Worm (Caenorhabditis elegans): ENCODE results near the gene F58F12.12.

The F58F12.12 gene

DNA sequence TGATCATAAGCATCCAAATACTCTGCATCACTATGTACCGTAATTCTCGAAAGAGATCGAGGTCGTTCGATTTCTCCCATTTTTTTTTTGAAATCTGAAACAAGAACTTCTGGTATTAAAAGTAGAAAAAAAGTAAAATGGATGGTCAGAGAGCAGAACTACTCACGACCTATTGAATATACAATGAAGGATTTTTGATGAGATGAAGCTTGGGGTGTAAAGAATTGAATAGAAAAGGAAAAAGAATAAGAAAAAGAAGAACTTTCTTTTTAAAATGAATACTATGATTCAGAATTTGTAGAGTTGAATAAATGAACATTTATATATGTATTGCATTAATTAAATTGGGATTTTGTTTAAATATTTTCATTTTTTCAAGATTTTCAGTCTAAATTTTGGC, 47.1 kb upstream of the F58F12.12 start, which contains the start of gene ttc-39B:
Gene ttc-39B, minus strand, starts transcription at position 101 of the 400 bp plus-strand sequence.
- no peak for TF ChIP-seq nfya-1 (tag; optimal IDR thresholded peaks at IDR 0.05; ENCODE audit: insufficient read depth)
- no peak for TF ChIP-seq jun-1 (tag; optimal IDR thresholded peaks at IDR 0.05)
- no peak for TF ChIP-seq elt-1 (tag; optimal IDR thresholded peaks at IDR 0.05)
- TF ChIP-seq sea-2 (GFP tag; optimal IDR thresholded peaks at IDR 0.05): no peak
- no peak for TF ChIP-seq snpc-4 (tag; optimal IDR thresholded peaks at IDR 0.05)
- no peak for TF ChIP-seq nhr-12 (tag; optimal IDR thresholded peaks at IDR 0.05)
- no peak for TF ChIP-seq nhr-67 (tag; optimal IDR thresholded peaks at IDR 0.05)
- no peak for TF ChIP-seq ceh-28 (tag; optimal IDR thresholded peaks at IDR 0.05)
- TF ChIP-seq lin-15B (tag; optimal IDR thresholded peaks at IDR 0.05): no peak
- TF ChIP-seq ceh-9 (tag; optimal IDR thresholded peaks at IDR 0.05): no peak
- TF ChIP-seq mml-1 (tag; optimal IDR thresholded peaks at IDR 0.05): no peak
- TF ChIP-seq nhr-76 (tag; optimal IDR thresholded peaks at IDR 0.05): no peak
- no peak for TF ChIP-seq unc-62 (GFP tag; optimal IDR thresholded peaks at IDR 0.05)

DNA sequence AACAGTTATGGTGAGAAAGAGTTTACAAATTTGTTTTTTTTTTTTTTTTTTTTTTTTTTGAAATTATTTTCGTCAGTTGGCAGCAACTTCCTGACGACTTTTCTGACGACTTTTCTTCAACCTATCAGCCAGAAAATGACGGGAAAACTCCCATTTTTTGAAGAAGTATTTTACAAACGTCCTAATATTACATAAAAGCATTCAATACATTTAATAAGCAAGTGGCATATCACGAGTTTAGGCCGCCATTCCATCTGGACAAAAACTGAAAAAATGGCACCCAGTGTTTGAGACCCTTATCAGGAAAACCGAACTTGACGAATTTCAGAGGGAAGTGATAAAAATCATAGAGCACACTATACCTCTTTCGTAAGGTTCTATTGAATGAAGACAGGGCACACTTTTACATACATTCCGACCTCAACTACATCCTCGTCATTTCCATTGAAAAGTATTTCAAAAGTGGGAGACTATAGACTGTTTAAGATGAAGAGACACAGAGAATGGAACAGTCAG, 46.2 kb upstream of the F58F12.12 start:
- TF ChIP-seq elt-2 (tag; optimal IDR thresholded peaks at IDR 0.05): peak; percentile 64
- no peak for TF ChIP-seq nhr-43 (tag; optimal IDR thresholded peaks at IDR 0.05; ENCODE audit: poor library complexity, severe bottlenecking)

DNA sequence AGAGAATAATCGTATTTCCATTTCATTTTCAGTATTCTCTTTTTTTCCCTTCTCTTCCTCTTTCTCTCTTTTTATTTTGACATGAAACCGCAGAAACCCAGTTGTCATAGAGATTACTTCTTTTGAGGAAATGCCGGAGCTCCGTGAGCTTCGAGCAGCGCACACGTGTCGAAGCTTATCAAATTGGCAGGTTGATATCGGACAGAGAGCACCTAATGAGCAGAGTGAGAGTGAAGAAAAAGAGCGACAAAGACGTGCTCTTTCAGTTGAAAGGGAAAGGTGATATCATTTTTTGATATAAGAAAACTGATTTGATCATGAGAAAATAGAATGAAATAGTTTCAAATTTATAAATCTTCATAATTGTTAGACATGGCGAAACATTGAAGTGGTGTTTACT, 45.6 kb upstream of the F58F12.12 start, which contains the start of gene C32D5.14:
Gene C32D5.14, plus strand, starts transcription at position 131 of the 400 bp plus-strand sequence.
- TF ChIP-seq pqm-1 (tag; optimal IDR thresholded peaks at IDR 0.05) (peak; percentile 56), R02D3.7 (tag; optimal IDR thresholded peaks at IDR 0.05) (no peak), pha-4 (tag; optimal IDR thresholded peaks at IDR 0.05) (no peak), nhr-23 (tag; optimal IDR thresholded peaks at IDR 0.05) (no peak), snpc-4 (tag; optimal IDR thresholded peaks at IDR 0.05) (no peak), eor-1 (tag; optimal IDR thresholded peaks at IDR 0.05) (no peak), elt-2 (tag; optimal IDR thresholded peaks at IDR 0.05) (peak; percentile 67), nhr-11 (tag; optimal IDR thresholded peaks at IDR 0.05) (peak; percentile 18), zag-1 (tag; optimal IDR thresholded peaks at IDR 0.05) (no peak), ceh-16 (tag; optimal IDR thresholded peaks at IDR 0.05) (no peak), ama-1 (optimal IDR thresholded peaks at IDR 0.05) (no peak), ceh-9 (tag; optimal IDR thresholded peaks at IDR 0.05) (no peak), skn-1 (tag; optimal IDR thresholded peaks at IDR 0.05) (no peak)

DNA sequence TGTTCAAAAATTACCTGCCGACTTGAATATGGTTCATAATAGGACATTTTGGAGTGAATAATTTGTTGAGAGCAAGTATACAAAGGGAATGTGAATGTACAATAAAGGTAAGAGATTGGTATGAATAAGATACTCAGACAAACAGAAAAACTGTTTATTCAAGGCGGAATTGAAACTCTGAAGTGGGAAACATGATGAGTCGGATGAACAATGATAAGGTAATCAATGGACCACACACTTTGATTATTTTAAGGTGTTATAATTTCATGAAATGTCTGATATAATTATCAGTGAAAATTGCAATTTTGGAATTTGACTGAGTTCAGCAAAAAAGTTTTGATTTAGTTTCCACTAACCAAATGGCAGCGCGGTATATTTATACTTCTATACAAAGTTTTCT, 41.5 kb upstream of the F58F12.12 start:
- TF ChIP-seq pha-4 (tag; optimal IDR thresholded peaks at IDR 0.05) (peak; percentile 44), elt-2 (tag; optimal IDR thresholded peaks at IDR 0.05) (peak; percentile 51), daf-12 (tag; optimal IDR thresholded peaks at IDR 0.05) (no peak), pqm-1 (tag; optimal IDR thresholded peaks at IDR 0.05) (peak; percentile 72)

DNA sequence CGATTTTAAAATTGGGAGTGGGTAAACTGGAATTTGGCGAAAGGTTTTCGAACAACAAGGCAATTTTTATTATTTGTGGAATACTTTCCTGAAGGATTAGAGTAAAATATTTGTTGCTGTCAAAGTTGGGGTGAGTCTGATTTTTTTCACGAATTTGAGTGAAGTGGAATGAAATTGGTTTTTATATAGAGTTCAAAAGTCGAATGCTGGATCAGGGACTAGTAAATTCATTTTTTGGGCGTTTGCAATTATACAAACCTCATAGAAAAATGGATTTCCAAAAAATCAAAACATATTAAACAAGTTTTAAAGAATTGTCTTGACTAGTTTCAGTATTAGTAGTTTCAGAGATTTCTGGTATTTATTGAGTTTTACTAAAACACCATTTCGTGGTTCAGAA, 41.0 kb upstream of the F58F12.12 start, which contains the start of gene C32D5.7:
Gene C32D5.7, minus strand, starts transcription at position 101 of the 400 bp plus-strand sequence.
- TF ChIP-seq sea-2 (GFP tag; optimal IDR thresholded peaks at IDR 0.05) (no peak), unc-39 (tag; optimal IDR thresholded peaks at IDR 0.05) (no peak), mdl-1 (tag; optimal IDR thresholded peaks at IDR 0.05) (no peak), zag-1 (tag; optimal IDR thresholded peaks at IDR 0.05) (no peak), pqm-1 (tag; optimal IDR thresholded peaks at IDR 0.05) (no peak), R02D3.7 (tag; optimal IDR thresholded peaks at IDR 0.05) (no peak), nhr-77 (tag; optimal IDR thresholded peaks at IDR 0.05) (no peak), egl-27 (tag; optimal IDR thresholded peaks at IDR 0.05) (no peak), elt-1 (tag; optimal IDR thresholded peaks at IDR 0.05) (no peak), nhr-25 (tag; optimal IDR thresholded peaks at IDR 0.05) (no peak), elt-2 (tag; optimal IDR thresholded peaks at IDR 0.05) (no peak), daf-12 (tag; optimal IDR thresholded peaks at IDR 0.05) (no peak), ZK546.5 (tag; optimal IDR thresholded peaks at IDR 0.05) (no peak), ztf-4 (tag; optimal IDR thresholded peaks at IDR 0.05) (no peak), mml-1 (tag; optimal IDR thresholded peaks at IDR 0.05) (no peak), jun-1 (tag; optimal IDR thresholded peaks at IDR 0.05) (no peak), hmg-11 (tag; optimal IDR thresholded peaks at IDR 0.05) (no peak), ceh-82 (tag; optimal IDR thresholded peaks at IDR 0.05) (no peak), nhr-237 (tag; optimal IDR thresholded peaks at IDR 0.05) (no peak), lin-15B (tag; optimal IDR thresholded peaks at IDR 0.05) (no peak)
